Fruit fly (Drosophila melanogaster): ENCODE data around the gene CG33340.
A peak's percentile ranks its signal among the peaks of the same experiment; 100 is the strongest.

CG33340 gene

DNA sequence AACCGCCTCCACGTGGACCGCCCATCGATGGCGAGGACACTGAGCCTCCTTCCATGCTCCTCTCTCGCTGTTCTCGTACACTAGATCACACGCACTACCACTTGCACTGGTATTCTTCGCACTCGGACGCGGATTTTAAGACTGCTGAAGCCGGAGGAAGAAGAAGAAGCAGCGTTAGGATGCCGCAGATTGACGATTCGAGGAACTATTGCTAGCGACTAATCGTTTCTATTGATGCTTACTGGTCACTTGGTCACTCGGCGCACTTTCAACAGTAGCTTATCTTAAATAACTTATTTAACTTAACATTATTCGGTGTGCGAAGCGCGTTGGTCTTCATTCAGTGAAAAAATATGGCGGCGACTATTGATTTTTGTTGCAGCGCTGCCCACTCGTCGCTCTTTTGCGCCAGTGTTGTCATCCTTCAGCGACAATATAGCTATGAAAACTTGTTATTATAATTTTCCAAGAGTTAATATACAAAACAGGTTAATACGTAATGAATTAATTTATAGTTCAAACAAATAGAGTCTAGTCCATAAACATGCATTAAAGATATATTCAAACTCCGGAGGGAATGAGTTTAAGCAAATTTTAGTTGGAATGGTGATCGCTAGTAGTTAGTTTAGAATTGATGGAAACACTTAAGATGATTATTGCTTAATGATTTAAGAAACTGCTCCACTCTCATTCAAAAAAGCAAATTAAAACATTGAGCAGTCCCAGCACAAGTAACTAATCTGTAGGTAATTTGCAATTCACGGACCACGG lies 14.3 kb upstream of the CG33340 start, which contains the start of the genes CG5746 and CG6454 (continued):
- TF ChIP-seq pfk (GFP tag; optimal IDR thresholded peaks at IDR 0.05) (no peak), CG7786 (GFP tag; optimal IDR thresholded peaks at IDR 0.05) (peak; percentile 60), CG6254 (GFP tag; optimal IDR thresholded peaks at IDR 0.05) (no peak), tna (GFP tag; IDR thresholded peaks at IDR 0.05; ENCODE audit: partially characterized antibody) (no peak), CG13624 (GFP tag; optimal IDR thresholded peaks at IDR 0.05) (peak; percentile 53), CG4730 (GFP tag; IDR thresholded peaks at IDR 0.05) (no peak), PHDP (tag; optimal IDR thresholded peaks at IDR 0.05) (no peak), ftz-f1 (GFP tag; optimal IDR thresholded peaks at IDR 0.05) (no peak), dimm (GFP tag; IDR thresholded peaks at IDR 0.05) (no peak), danr (GFP tag; IDR thresholded peaks at IDR 0.05) (no peak), luna (GFP tag; optimal IDR thresholded peaks at IDR 0.05) (no peak), dati (GFP tag; IDR thresholded peaks at IDR 0.05) (no peak), fd3F (GFP tag; optimal IDR thresholded peaks at IDR 0.05) (peak; percentile 39), Sox100B (GFP tag; optimal IDR thresholded peaks at IDR 0.05) (no peak), slp2 (GFP tag; optimal IDR thresholded peaks at IDR 0.05) (peak; percentile 48), corto (GFP tag; optimal IDR thresholded peaks at IDR 0.05) (no peak), CG10431 (GFP tag; optimal IDR thresholded peaks at IDR 0.05) (no peak), gfzf (GFP tag; optimal IDR thresholded peaks at IDR 0.05) (peak; percentile 76), Awh (GFP tag; IDR thresholded peaks at IDR 0.05) (no peak), Adf1 (GFP tag; IDR thresholded peaks at IDR 0.05) (no peak), CG5953 (GFP tag; IDR thresholded peaks at IDR 0.05) (no peak), ATbp (GFP tag; optimal IDR thresholded peaks at IDR 0.05) (no peak), CG15601 (tag; optimal IDR thresholded peaks at IDR 0.05) (no peak), klu (GFP tag; IDR thresholded peaks at IDR 0.05) (0 out of 2 replicates have a peak, but pooled peaks have one; percentile 30), jing (GFP tag; optimal IDR thresholded peaks at IDR 0.05) (peak; percentile 6), eve (GFP tag; optimal IDR thresholded peaks at IDR 0.05) (no peak), lab (GFP tag; optimal IDR thresholded peaks at IDR 0.05) (no peak), CG12769 (tag; optimal IDR thresholded peaks at IDR 0.05) (no peak), phol (tag; optimal IDR thresholded peaks at IDR 0.05) (peak; percentile 99), crp (GFP tag; optimal IDR thresholded peaks at IDR 0.05) (no peak), ro (GFP tag; IDR thresholded peaks at IDR 0.05) (no peak), CTCF (GFP tag; optimal IDR thresholded peaks at IDR 0.05) (no peak), pzg (GFP tag; optimal IDR thresholded peaks at IDR 0.05) (peak; percentile 48), CG8359 (GFP tag; optimal IDR thresholded peaks at IDR 0.05; ENCODE audit: borderline replicate concordance) (no peak), CG4707 (GFP tag; optimal IDR thresholded peaks at IDR 0.05) (no peak), YL-1 (GFP tag; optimal IDR thresholded peaks at IDR 0.05) (peak; percentile 89), onecut (GFP tag; IDR thresholded peaks at IDR 0.05) (peak; percentile 100), gt (GFP tag; IDR thresholded peaks at IDR 0.05) (no peak), CG32532 (GFP tag; IDR thresholded peaks at IDR 0.05) (no peak; the same call in 1 of the 2 replicates), ap (GFP tag; IDR thresholded peaks at IDR 0.05) (no peak), gsb-n (tag; optimal IDR thresholded peaks at IDR 0.05) (no peak), ERR (GFP tag; optimal IDR thresholded peaks at IDR 0.05) (no peak), dm (GFP tag; optimal IDR thresholded peaks at IDR 0.05) (peak; percentile 36), vnd (GFP tag; IDR thresholded peaks at IDR 0.05; ENCODE audit: partially characterized antibody) (no peak), CG11504 (tag; optimal IDR thresholded peaks at IDR 0.05) (no peak), sqz (GFP tag; optimal IDR thresholded peaks at IDR 0.05) (no peak), Vsx1 (GFP tag; optimal IDR thresholded peaks at IDR 0.05) (no peak), zen (tag; optimal IDR thresholded peaks at IDR 0.05) (peak; percentile 25), CG2129 (GFP tag; IDR thresholded peaks at IDR 0.05; ENCODE audit: partially characterized antibody) (no peak), bab2 (GFP tag; optimal IDR thresholded peaks at IDR 0.05) (peak; percentile 59)
